Fruit fly (Drosophila melanogaster): ENCODE data around the gene waw.

The waw gene

dm6 chrX:21396860-21397459 lies 34.1 kb downstream of the waw start, which contains the start of gene lcs:
TSS of gene lcs (minus strand) at chrX:21397316.
- TF ChIP-seq CG17801 (GFP tag; optimal IDR thresholded peaks at IDR 0.05; ENCODE audit: partially characterized antibody) = no peak

dm6 chrX:21402672-21403071 lies 39.8 kb downstream of the waw start, which contains the start of gene whe:
TSS of gene whe (minus strand) at chrX:21402772.
- TF ChIP-seq CG17801 (GFP tag; optimal IDR thresholded peaks at IDR 0.05; ENCODE audit: partially characterized antibody) = no peak

Measured in ovary, adult (tissue).